Fruit fly (Drosophila melanogaster): ENCODE results near the gene Idh3g.
A peak's percentile ranks its signal among the peaks of the same experiment; 100 is the strongest.

DNA sequence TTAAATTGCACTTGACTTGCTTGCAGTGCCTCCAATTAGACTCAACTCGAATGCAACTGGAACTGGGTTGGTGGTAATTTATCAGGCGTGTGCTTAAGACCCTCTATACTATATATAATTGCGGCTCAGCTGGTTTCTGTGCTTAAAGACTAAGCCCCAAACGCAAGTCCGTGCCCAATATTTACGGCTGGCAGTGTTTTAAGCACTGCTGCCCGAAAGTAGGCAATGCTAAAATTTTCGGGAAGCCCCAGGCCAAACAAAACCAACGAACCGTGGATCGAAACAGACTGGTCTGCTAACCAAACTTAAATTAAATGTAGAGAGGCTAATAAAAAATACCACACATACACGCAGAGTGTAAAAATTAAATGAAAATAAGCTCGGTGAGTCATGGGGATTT, 40.4 kb downstream of the Idh3g start:
- no peak for TF ChIP-seq CG15710 (tag; optimal IDR thresholded peaks at IDR 0.05)
- no peak for TF ChIP-seq CG14655 (GFP tag; optimal IDR thresholded peaks at IDR 0.05)
- TF ChIP-seq D1 (tag; optimal IDR thresholded peaks at IDR 0.05): no peak
- peak; percentile 50; the same call in 1 of the 3 replicates for TF ChIP-seq CG4496 (GFP tag; IDR thresholded peaks at IDR 0.05)
- no peak for TF ChIP-seq CG34367 (tag; optimal IDR thresholded peaks at IDR 0.05)
- no peak for TF ChIP-seq CG9948 (tag; optimal IDR thresholded peaks at IDR 0.05)
- TF ChIP-seq CG32121 (GFP tag; IDR thresholded peaks at IDR 0.05): no peak
- no peak for TF ChIP-seq rn (GFP tag; IDR thresholded peaks at IDR 0.05)
- no peak for TF ChIP-seq CG8301 (tag; optimal IDR thresholded peaks at IDR 0.05)
- no peak for TF ChIP-seq CG10348 (GFP tag; IDR thresholded peaks at IDR 0.05)
- TF ChIP-seq EcR (GFP tag; optimal IDR thresholded peaks at IDR 0.05): no peak
- TF ChIP-seq Snoo (tag; optimal IDR thresholded peaks at IDR 0.05): no peak
- TF ChIP-seq Ets98B (GFP tag; IDR thresholded peaks at IDR 0.05): no peak
